Fruit fly (Drosophila melanogaster) ovary, adult (tissue): ENCODE measurements around the gene CG31546.

Source experiments
- CG17801 ChIP-seq: fragments of 200-800 bp; optimal IDR thresholded peaks from 2 replicates; lab custom pipeline; 2019; ENCODE audit warnings: missing biosample characterization, mild to moderate bottlenecking, missing genetic modification characterization, moderate library complexity; ENCODE audit not compliant: partially characterized antibody

The CG31546 gene

DNA sequence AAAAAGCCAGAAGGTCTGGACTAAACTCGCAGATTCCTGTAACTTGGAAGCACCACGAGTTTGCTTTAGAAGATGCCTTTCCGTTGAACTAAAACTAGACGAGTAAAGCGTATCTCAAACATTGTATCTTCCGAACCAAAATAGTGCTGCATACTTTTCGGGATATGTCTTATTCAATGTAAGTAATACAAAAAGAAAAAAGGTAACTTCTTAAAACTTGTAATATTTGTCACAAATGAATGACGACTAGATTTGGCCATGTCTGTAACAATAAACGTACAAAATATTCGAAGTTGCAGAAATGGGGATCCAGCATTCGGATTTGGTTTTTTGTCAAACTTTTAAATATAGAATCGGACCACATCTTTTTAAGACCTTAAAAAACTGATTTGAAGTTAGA lies 40.5 kb downstream of the CG31546 start:
- TF ChIP-seq CG17801 (GFP tag; lab: Kevin White, UChicago), result peak; percentile 40

DNA sequence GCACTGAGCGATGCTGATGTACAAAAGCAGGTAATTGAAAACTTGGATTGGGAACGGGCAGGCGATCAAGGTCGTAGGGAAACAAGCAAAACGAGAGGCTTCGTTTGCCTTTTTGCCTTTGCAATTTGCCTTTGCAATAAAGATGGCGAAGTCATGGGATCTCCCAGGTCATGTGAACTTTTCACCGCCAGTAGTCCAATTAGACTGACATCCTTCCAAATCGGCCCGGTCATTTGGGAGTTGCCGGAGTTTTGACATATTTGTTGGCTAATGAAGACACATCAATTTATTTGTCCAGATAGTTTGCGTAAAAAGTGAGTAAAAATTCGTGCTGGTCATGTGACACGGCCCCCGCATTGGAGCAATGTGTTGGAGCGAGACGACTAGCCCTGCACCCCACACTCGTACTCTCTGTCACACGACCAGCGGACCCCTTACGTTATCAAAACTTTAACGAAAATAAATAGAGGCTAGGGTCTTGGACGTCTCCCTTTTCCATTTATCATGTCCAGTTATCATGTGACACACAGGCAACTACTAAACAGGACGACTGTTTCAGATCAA lies 43.3 kb downstream of the CG31546 start:
- TF ChIP-seq CG17801 (GFP tag; lab: Kevin White, UChicago), result peak; percentile 22

DNA sequence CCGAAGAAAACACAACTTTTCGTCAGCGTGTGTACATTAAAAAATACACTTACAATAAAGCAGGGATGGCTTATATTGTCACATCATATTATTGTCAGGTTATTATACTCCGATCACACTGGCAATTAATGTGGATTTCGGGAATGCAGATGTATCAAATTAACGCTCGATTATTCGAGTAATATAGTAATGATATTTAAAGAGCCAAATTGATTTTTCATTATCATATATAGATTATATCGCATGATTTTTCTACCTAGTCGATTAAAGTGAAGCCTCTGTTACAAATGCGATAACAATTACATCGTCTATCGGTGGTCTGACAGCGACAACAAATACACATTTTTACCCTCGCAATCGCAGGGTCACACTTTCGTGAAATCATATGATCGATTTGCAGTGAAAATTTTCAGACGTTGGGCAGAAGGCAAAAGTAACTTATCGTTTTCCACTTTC lies 44.0 kb downstream of the CG31546 start, which contains the start of the genes noi and Vha26:
Gene noi (minus strand): TSS at position 62 of the 456 bp plus-strand sequence.
Gene Vha26 (plus strand): TSS at position 366 of the 456 bp plus-strand sequence.
- peak; percentile 69 for TF ChIP-seq CG17801 (GFP tag; lab: Kevin White, UChicago)

DNA sequence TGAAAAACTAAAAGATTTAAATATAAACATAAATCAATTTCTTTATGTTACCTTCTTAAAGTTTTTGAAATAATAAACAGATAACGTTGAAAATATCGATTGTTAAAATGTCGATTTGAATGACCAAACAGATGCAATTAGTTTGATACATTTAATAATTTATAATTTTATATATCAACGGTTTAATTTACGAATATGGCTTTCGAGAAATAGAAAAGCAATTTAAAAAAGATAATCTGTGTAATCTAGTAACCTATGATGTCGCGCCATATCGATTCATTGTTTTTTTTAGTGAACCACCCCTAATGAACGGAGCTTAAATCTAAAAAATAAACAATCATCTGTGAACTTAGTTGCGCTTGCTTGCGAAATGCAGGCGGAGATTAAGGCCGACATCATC lies 46.9 kb downstream of the CG31546 start, which contains the start of gene PolZ2:
Gene PolZ2 (plus strand): TSS at position 301 of the 400 bp plus-strand sequence.
- no peak for TF ChIP-seq CG17801 (GFP tag; lab: Kevin White, UChicago)

DNA sequence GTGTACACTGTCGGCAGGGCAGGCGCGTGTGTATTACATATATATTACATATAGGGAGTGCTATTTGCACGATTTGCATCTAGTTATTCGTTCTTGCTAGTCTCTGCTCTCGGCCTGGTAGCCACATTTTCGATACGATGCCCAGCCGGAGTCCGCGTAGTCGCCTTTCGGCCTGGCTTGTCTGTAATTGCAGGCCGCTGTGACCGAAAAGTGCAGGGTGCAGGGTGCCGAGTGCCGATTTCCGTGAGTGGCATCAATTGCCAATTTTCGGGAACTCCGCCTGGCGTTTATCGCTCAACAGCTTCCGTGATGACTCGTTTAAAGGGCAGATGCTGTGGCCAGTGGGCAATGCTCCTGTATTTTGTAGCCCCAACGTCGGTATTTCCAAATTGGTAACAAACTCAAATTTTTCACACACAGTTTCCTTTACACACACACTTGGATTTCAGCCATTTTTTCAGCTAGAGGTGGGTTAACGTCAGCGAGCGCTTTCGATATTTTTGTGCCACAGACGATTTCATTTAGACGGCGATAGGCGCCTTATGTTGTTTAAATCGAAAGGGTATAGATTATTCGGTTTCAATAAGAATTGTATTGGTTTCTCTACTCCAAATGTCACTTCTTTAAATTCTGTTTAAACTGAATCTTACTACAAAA lies 47.4 kb downstream of the CG31546 start, which contains the start of gene CG2926:
Gene CG2926 (minus strand): TSS at position 518 of the 657 bp plus-strand sequence.
- no peak for TF ChIP-seq CG17801 (GFP tag; lab: Kevin White, UChicago)
